Fruit fly (Drosophila melanogaster) whole organism, embryonic: ENCODE results near the gene CG11858.

Experiments
- Awh ChIP-seq: fragments of 200-800 bp; sonication (Bioruptor generic); IDR thresholded peaks from 2 replicates; pipeline ENCODE4, ENCODE4 v1.3.6; 2022; ENCODE audit warnings: missing biosample characterization, missing genetic modification characterization
- B-H1 ChIP-seq: fragments of 200-800 bp; sonication (Bioruptor generic); IDR thresholded peaks from 3 replicates; pipeline ENCODE4 v1.3.6; 2022; ENCODE audit warnings: missing biosample characterization, missing genetic modification characterization
- B-H2 ChIP-seq: fragments of 200-800 bp; sonication (Bioruptor generic); optimal IDR thresholded peaks from 2 replicates; lab custom pipeline; 2018; ENCODE audit warnings: missing biosample characterization, mild to moderate bottlenecking, missing genetic modification characterization
- CG10209 ChIP-seq: fragments of 200-800 bp; sonication (Bioruptor generic); optimal IDR thresholded peaks from 3 replicates; lab custom pipeline; 2017; ENCODE audit warnings: missing biosample characterization, mild to moderate bottlenecking, missing genetic modification characterization, missing genetic modification reagents
- CG1024 ChIP-seq: fragments of 200-800 bp; sonication (Bioruptor generic); IDR thresholded peaks from 2 replicates; pipeline ENCODE4 v1.3.6; 2022; ENCODE audit warnings: missing biosample characterization, missing genetic modification characterization
- CG11723 ChIP-seq: fragments of 200-800 bp; sonication (Bioruptor generic); optimal IDR thresholded peaks from 2 replicates; lab custom pipeline; 2017; ENCODE audit warnings: missing biosample characterization, mild to moderate bottlenecking, missing genetic modification characterization
- CG12155 ChIP-seq: fragments of 200-800 bp; sonication (Bioruptor generic); optimal IDR thresholded peaks from 3 replicates; lab custom pipeline; 2016; ENCODE audit warnings: missing biosample characterization, missing genetic modification characterization
- CG12391 ChIP-seq: fragments of 200-800 bp; sonication (Bioruptor generic); optimal IDR thresholded peaks from 3 replicates; lab custom pipeline; 2018; ENCODE audit warnings: missing biosample characterization, mild to moderate bottlenecking, missing genetic modification characterization, moderate library complexity
- CG1647 ChIP-seq: fragments of 200-800 bp; sonication (Bioruptor generic); optimal IDR thresholded peaks from 3 replicates; lab custom pipeline; 2016; ENCODE audit warnings: missing biosample characterization, missing genetic modification characterization
- CG17385 ChIP-seq: fragments of 200-800 bp; sonication (Bioruptor generic); optimal IDR thresholded peaks from 3 replicates; lab custom pipeline; 2018; ENCODE audit warnings: missing biosample characterization, mild to moderate bottlenecking, missing genetic modification characterization
- CG18764 ChIP-seq: fragments of 200-800 bp; sonication (Bioruptor generic); optimal IDR thresholded peaks from 3 replicates; lab custom pipeline; 2016; ENCODE audit warnings: missing biosample characterization, missing genetic modification characterization
- CG2116 ChIP-seq: fragments of 200-800 bp; sonication (Bioruptor generic); optimal IDR thresholded peaks from 3 replicates; lab custom pipeline; 2018; ENCODE audit warnings: missing biosample characterization, mild to moderate bottlenecking, missing genetic modification characterization
- CG2199 ChIP-seq: fragments of 200-800 bp; sonication (Bioruptor generic); IDR thresholded peaks from 3 replicates; pipeline ENCODE4 v1.3.6; 2022; ENCODE audit warnings: missing biosample characterization, missing genetic modification characterization
- CG2202 ChIP-seq: fragments of 200-800 bp; sonication (Bioruptor generic); optimal IDR thresholded peaks from 2 replicates; lab custom pipeline; 2018; ENCODE audit warnings: missing biosample characterization, mild to moderate bottlenecking, missing genetic modification characterization
- CG3407 ChIP-seq: fragments of 200-800 bp; sonication (Bioruptor generic); optimal IDR thresholded peaks from 2 replicates; lab custom pipeline; 2018; ENCODE audit warnings: missing biosample characterization, mild to moderate bottlenecking, missing genetic modification characterization
- CG3995 ChIP-seq: fragments of 200-800 bp; sonication (Bioruptor generic); optimal IDR thresholded peaks from 3 replicates; lab custom pipeline; 2016; ENCODE audit warnings: missing biosample characterization, missing genetic modification characterization
- CG4404 ChIP-seq: fragments of 200-800 bp; sonication (Bioruptor generic); IDR thresholded peaks from 2 replicates; pipeline ENCODE4 v1.3.6; 2022; ENCODE audit warnings: missing biosample characterization, missing genetic modification characterization
- CG4707 ChIP-seq: fragments of 200-800 bp; sonication (Bioruptor generic); optimal IDR thresholded peaks from 2 replicates; lab custom pipeline; 2018; ENCODE audit warnings: missing biosample characterization, mild to moderate bottlenecking, missing genetic modification characterization, moderate library complexity
- CG7963 ChIP-seq: fragments of 200-800 bp; sonication (Bioruptor generic); IDR thresholded peaks from 3 replicates; pipeline ENCODE4 v1.3.6; 2022; ENCODE audit warnings: missing biosample characterization, missing genetic modification characterization; ENCODE audit not compliant: partially characterized antibody
- CG9797 ChIP-seq: fragments of 200-800 bp; sonication (Bioruptor generic); optimal IDR thresholded peaks from 3 replicates; lab custom pipeline; 2018; ENCODE audit warnings: missing biosample characterization, mild to moderate bottlenecking, missing genetic modification characterization
- CHES-1-like ChIP-seq: fragments of 200-800 bp; sonication (Bioruptor generic); optimal IDR thresholded peaks from 2 replicates; lab custom pipeline; 2016; ENCODE audit warnings: missing biosample characterization, missing genetic modification characterization
- Deaf1 ChIP-seq: fragments of 200-800 bp; optimal IDR thresholded peaks from 3 replicates; lab custom pipeline; 2019; ENCODE audit warnings: missing biosample characterization, mild to moderate bottlenecking, missing genetic modification characterization, moderate library complexity
- Dip2 ChIP-seq: fragments of 200-800 bp; sonication (Bioruptor generic); IDR thresholded peaks from 2 replicates; pipeline ENCODE4 v1.3.6; 2022; ENCODE audit warnings: missing biosample characterization, missing genetic modification characterization
- Drgx ChIP-seq: fragments of 200-800 bp; sonication (Bioruptor generic); IDR thresholded peaks from 2 replicates; pipeline ENCODE4 v1.3.6; 2022; ENCODE audit warnings: missing biosample characterization, missing genetic modification characterization
- Hsf ChIP-seq: fragments of 200-800 bp; sonication (Bioruptor generic); optimal IDR thresholded peaks from 3 replicates; lab custom pipeline; 2016; ENCODE audit warnings: missing biosample characterization, missing genetic modification characterization
- NK7.1 ChIP-seq: fragments of 200-800 bp; sonication (Bioruptor generic); optimal IDR thresholded peaks from 3 replicates; lab custom pipeline; 2016; ENCODE audit warnings: missing biosample characterization, missing genetic modification characterization
- Neu2 ChIP-seq: fragments of 200-800 bp; sonication (Bioruptor generic); optimal IDR thresholded peaks from 3 replicates; lab custom pipeline; 2016; ENCODE audit warnings: missing biosample characterization, missing genetic modification characterization, borderline replicate concordance
- Nf-YA ChIP-seq: fragments of 200-800 bp; sonication (Bioruptor generic); IDR thresholded peaks from 2 replicates; pipeline ENCODE4 v1.3.6; 2022; ENCODE audit warnings: missing biosample characterization, missing genetic modification characterization
- Nf-YB ChIP-seq: fragments of 200-800 bp; sonication (Bioruptor generic); optimal IDR thresholded peaks from 3 replicates; lab custom pipeline; 2019; ENCODE audit warnings: missing biosample characterization, mild to moderate bottlenecking, missing genetic modification characterization, moderate library complexity
- Six4 ChIP-seq: fragments of 200-800 bp; sonication (Bioruptor generic); optimal IDR thresholded peaks from 2 replicates; lab custom pipeline; 2016; ENCODE audit warnings: missing biosample characterization, missing genetic modification characterization
- Sox100B ChIP-seq: fragments of 200-800 bp; sonication (Bioruptor generic); optimal IDR thresholded peaks from 3 replicates; lab custom pipeline; 2018; ENCODE audit warnings: missing biosample characterization, mild to moderate bottlenecking, missing genetic modification characterization
- Sry-δ ChIP-seq: fragments of 200-800 bp; sonication (Bioruptor generic); optimal IDR thresholded peaks from 2 replicates; lab custom pipeline; 2016; ENCODE audit warnings: missing biosample characterization, missing genetic modification characterization
- Taf1 ChIP-seq: fragments of 200-800 bp; sonication (Bioruptor generic); IDR thresholded peaks from 2 replicates; pipeline ENCODE4 v1.3.6; 2022; ENCODE audit warnings: missing biosample characterization, missing genetic modification characterization
- ac ChIP-seq: fragments of 200-800 bp; sonication (Bioruptor generic); optimal IDR thresholded peaks from 3 replicates; lab custom pipeline; 2017; ENCODE audit warnings: missing biosample characterization, mild to moderate bottlenecking, missing genetic modification characterization
- bcd ChIP-seq: fragments of 200-800 bp; sonication (Bioruptor generic); optimal IDR thresholded peaks from 2 replicates; lab custom pipeline; 2017; ENCODE audit warnings: missing biosample characterization, mild to moderate bottlenecking, missing genetic modification characterization
- cas ChIP-seq: fragments of 200-800 bp; sonication (Bioruptor generic); IDR thresholded peaks from 2 replicates; pipeline ENCODE4 v1.3.6; 2022; ENCODE audit warnings: missing biosample characterization, missing genetic modification characterization
- chif ChIP-seq, 2 experiments: fragments of 200-800 bp; sonication (Bioruptor generic); optimal IDR thresholded peaks; 3 replicates each; lab custom pipeline; 2016; ENCODE audit warnings: missing biosample characterization in 2 of 2, missing genetic modification characterization in 2 of 2
- chm ChIP-seq: fragments of 200-800 bp; sonication (Bioruptor generic); IDR thresholded peaks from 2 replicates; pipeline ENCODE4 v1.3.6; 2022; ENCODE audit warnings: missing biosample characterization, missing genetic modification characterization
- croc ChIP-seq: fragments of 200-800 bp; sonication (Bioruptor generic); conservative IDR thresholded peaks from 3 replicates; pipeline ENCODE4 v1.3.6; 2022; ENCODE audit warnings: missing biosample characterization, missing genetic modification characterization
- dmrt99B ChIP-seq: fragments of 200-800 bp; sonication (Bioruptor generic); optimal IDR thresholded peaks from 2 replicates; lab custom pipeline; 2018; ENCODE audit warnings: missing biosample characterization, mild to moderate bottlenecking, missing genetic modification characterization, moderate library complexity
- dpn ChIP-seq, 2 experiments: fragments of 200-800 bp; sonication (Bioruptor generic); optimal IDR thresholded peaks; 3 replicates each; lab custom pipeline; 2016; ENCODE audit warnings: missing biosample characterization in 2 of 2, missing genetic modification characterization in 2 of 2
- ewg ChIP-seq: fragments of 200-800 bp; sonication (Bioruptor generic); optimal IDR thresholded peaks from 3 replicates; lab custom pipeline; 2017; ENCODE audit warnings: mild to moderate bottlenecking, missing biosample characterization, missing genetic modification reagents, missing genetic modification characterization
- gfzf ChIP-seq: fragments of 200-800 bp; sonication (Bioruptor generic); optimal IDR thresholded peaks from 2 replicates; lab custom pipeline; 2016; ENCODE audit warnings: missing biosample characterization, mild to moderate bottlenecking, missing genetic modification characterization, moderate library complexity
- grau ChIP-seq: fragments of 200-800 bp; optimal IDR thresholded peaks from 3 replicates; lab custom pipeline; 2019; ENCODE audit warnings: missing biosample characterization, mild to moderate bottlenecking, missing genetic modification characterization, moderate library complexity
- gt ChIP-seq: fragments of 200-800 bp; sonication (Bioruptor generic); IDR thresholded peaks from 2 replicates; pipeline ENCODE4 v1.3.6; 2022; ENCODE audit warnings: missing biosample characterization, missing genetic modification characterization
- nmo ChIP-seq: fragments of 200-800 bp; sonication (Bioruptor generic); optimal IDR thresholded peaks from 2 replicates; lab custom pipeline; 2018; ENCODE audit warnings: missing biosample characterization, mild to moderate bottlenecking, missing genetic modification characterization, moderate library complexity
- phol ChIP-seq: fragments of 200-800 bp; sonication (Bioruptor generic); optimal IDR thresholded peaks from 3 replicates; lab custom pipeline; 2018; ENCODE audit warnings: missing biosample characterization, mild to moderate bottlenecking, missing genetic modification characterization, moderate library complexity
- rib ChIP-seq: fragments of 200-800 bp; sonication (Bioruptor generic); IDR thresholded peaks from 2 replicates; pipeline ENCODE4 v1.3.6; 2022; ENCODE audit warnings: missing biosample characterization, missing genetic modification characterization
- schlank ChIP-seq: fragments of 200-800 bp; sonication (Bioruptor generic); optimal IDR thresholded peaks from 2 replicates; lab custom pipeline; 2018; ENCODE audit warnings: missing biosample characterization, mild to moderate bottlenecking, missing genetic modification characterization
- so ChIP-seq: fragments of 200-800 bp; sonication (Bioruptor generic); IDR thresholded peaks from 3 replicates; pipeline ENCODE4 v1.3.6; 2022; ENCODE audit warnings: missing biosample characterization, missing genetic modification characterization
- usp ChIP-seq: fragments of >200 bp; optimal IDR thresholded peaks from 2 replicates; lab custom pipeline; 2017; ENCODE audit warnings: missing biosample characterization, missing genetic modification characterization
- wek ChIP-seq: fragments of 200-800 bp; sonication (Bioruptor generic); optimal IDR thresholded peaks from 3 replicates; lab custom pipeline; 2018; ENCODE audit warnings: missing biosample characterization, mild to moderate bottlenecking, missing genetic modification characterization, moderate library complexity

Gene CG11858

DNA sequence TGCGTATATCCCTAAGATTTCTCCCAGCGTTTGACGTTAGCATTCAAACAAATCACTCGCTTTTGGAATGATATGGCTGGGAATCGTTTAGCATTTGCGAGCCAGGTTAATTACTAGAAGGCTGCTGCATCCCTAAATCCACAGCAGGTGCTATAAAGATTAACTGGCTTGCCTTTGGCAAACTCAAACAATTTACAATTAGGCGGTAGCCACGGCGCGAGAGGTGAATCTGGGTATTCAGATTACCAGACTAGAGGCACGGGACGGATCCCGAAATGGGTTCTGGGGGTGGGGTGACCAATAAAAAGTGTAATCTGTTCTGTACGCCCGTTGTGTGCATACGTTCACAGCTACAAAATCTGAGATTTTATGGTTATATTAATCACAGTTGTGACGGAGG, 18.6 kb downstream of the CG11858 start, which contains the start of gene CG11892:
TSS of gene CG11892 (plus strand) at position 384 of the 400 bp plus-strand sequence.
- no peak for TF ChIP-seq CG9797 (GFP tag; lab: Kevin White, UChicago)
- no peak for TF ChIP-seq B-H1 (GFP tag; lab: Robert Waterston, UW)
- no peak for TF ChIP-seq rib (GFP tag; lab: Robert Waterston, UW)
- peak; percentile 39 for TF ChIP-seq CG4707 (GFP tag; lab: Kevin White, UChicago)
- TF ChIP-seq CG3407 = peak; percentile 42
- TF ChIP-seq NK7.1 (GFP tag; lab: Kevin White, UChicago) = no peak
- no peak for TF ChIP-seq Taf1 (GFP tag; lab: Robert Waterston, UW)
- no peak for TF ChIP-seq usp (GFP tag; lab: Kevin White, UChicago)
- TF ChIP-seq B-H2 (GFP tag; lab: Kevin White, UChicago) = peak; percentile 19
- TF ChIP-seq Sry-δ (GFP tag; lab: Kevin White, UChicago) = no peak
- no peak for TF ChIP-seq ewg (GFP tag; lab: Kevin White, UChicago)
- TF ChIP-seq cas (GFP tag; lab: Robert Waterston, UW) = no peak
- no peak for TF ChIP-seq Six4 (GFP tag; lab: Kevin White, UChicago)
- TF ChIP-seq dpn (GFP tag; optimal IDR thresholded peaks at IDR 0.05; lab: Kevin White, UChicago) = no peak
- peak; percentile 44 for TF ChIP-seq CG17385 (GFP tag; lab: Kevin White, UChicago)
- TF ChIP-seq CG7963 = no peak
- TF ChIP-seq Hsf (GFP tag; lab: Kevin White, UChicago) = no peak
- no peak for TF ChIP-seq gt
- no peak for TF ChIP-seq nmo (GFP tag; lab: Kevin White, UChicago)
- no peak for TF ChIP-seq ac
- no peak for TF ChIP-seq phol (tag; lab: Kevin White, UChicago)
- TF ChIP-seq CG12155 (GFP tag; lab: Kevin White, UChicago) = no peak
- TF ChIP-seq CG2202 = no peak
- TF ChIP-seq Drgx (GFP tag; lab: Robert Waterston, UW) = no peak
- no peak for TF ChIP-seq CG2116
- TF ChIP-seq gfzf (GFP tag; lab: Kevin White, UChicago) = no peak
- TF ChIP-seq CG11723 (GFP tag; lab: Kevin White, UChicago) = peak; percentile 11
- no peak for TF ChIP-seq Deaf1
- peak; percentile 20 for TF ChIP-seq bcd (GFP tag; lab: Kevin White, UChicago)
- peak; percentile 79 for TF ChIP-seq schlank
- TF ChIP-seq CG2199 = no peak
- TF ChIP-seq Sox100B (GFP tag; lab: Kevin White, UChicago) = peak; percentile 17
- no peak for TF ChIP-seq CG3995
- peak; percentile 49 for TF ChIP-seq wek (GFP tag; lab: Kevin White, UChicago)
- no peak for TF ChIP-seq CG18764 (GFP tag; lab: Kevin White, UChicago)
- TF ChIP-seq CHES-1-like (GFP tag; lab: Kevin White, UChicago) = no peak
- no peak for TF ChIP-seq CG4404
- TF ChIP-seq CG1024 (GFP tag; lab: Robert Waterston, UW) = no peak
- TF ChIP-seq grau (tag; lab: Kevin White, UChicago) = no peak
- no peak for TF ChIP-seq chm (GFP tag; lab: Robert Waterston, UW)
- TF ChIP-seq chif (GFP tag; optimal IDR thresholded peaks at IDR 0.05; lab: Kevin White, UChicago) = no peak
- TF ChIP-seq Neu2 (GFP tag; lab: Kevin White, UChicago) = no peak
- no peak for TF ChIP-seq croc (GFP tag; lab: Robert Waterston, UW)
- no peak for TF ChIP-seq so (GFP tag; lab: Robert Waterston, UW)
- no peak for TF ChIP-seq CG12391
- TF ChIP-seq CG1647 (GFP tag; lab: Kevin White, UChicago) = no peak
- TF ChIP-seq Awh (GFP tag; lab: Robert Waterston, UW) = no peak
- TF ChIP-seq Dip2 (GFP tag; lab: Robert Waterston, UW) = no peak
- peak; percentile 26 for TF ChIP-seq CG10209 (GFP tag; lab: Kevin White, UChicago)
- no peak for TF ChIP-seq Nf-YB (GFP tag; lab: Kevin White, UChicago)
- TF ChIP-seq Nf-YA (GFP tag; lab: Robert Waterston, UW) = no peak
- TF ChIP-seq dmrt99B (tag; lab: Kevin White, UChicago) = peak; percentile 27
